Fruit fly (Drosophila melanogaster) whole organism, prepupa: ENCODE measurements around the gene Lkr.

ENCODE experiments used
- Blimp-1 ChIP-seq: fragments of 200-800 bp; sonication (Bioruptor generic); optimal IDR thresholded peaks from 3 replicates; lab custom pipeline; 2017; ENCODE audit warnings: missing biosample characterization, missing genetic modification characterization, mild to moderate bottlenecking, moderate library complexity, missing genetic modification reagents
- CG10631 ChIP-seq: fragments of 200-800 bp; sonication (Bioruptor generic); optimal IDR thresholded peaks from 2 replicates; lab custom pipeline; 2016; ENCODE audit warnings: missing biosample characterization, missing genetic modification characterization
- CG10669 ChIP-seq: fragments of 200-800 bp; sonication (Bioruptor generic); optimal IDR thresholded peaks from 3 replicates; lab custom pipeline; 2018; ENCODE audit warnings: missing biosample characterization, mild to moderate bottlenecking, missing genetic modification characterization, moderate library complexity
- CG11294 ChIP-seq: fragments of 200-800 bp; sonication (Bioruptor generic); IDR thresholded peaks from 2 replicates; pipeline ENCODE4 v1.3.6; 2022; ENCODE audit warnings: missing biosample characterization, missing genetic modification characterization
- CG11762 ChIP-seq: fragments of 200-800 bp; sonication (Bioruptor generic); optimal IDR thresholded peaks from 3 replicates; lab custom pipeline; 2016; ENCODE audit warnings: missing biosample characterization, missing genetic modification characterization; ENCODE audit not compliant: insufficient read depth
- CG11902 ChIP-seq: fragments of 200-800 bp; sonication (Bioruptor generic); optimal IDR thresholded peaks from 3 replicates; lab custom pipeline; 2016; ENCODE audit warnings: missing biosample characterization, missing genetic modification characterization
- CG15336 ChIP-seq: fragments of 200-800 bp; sonication (Bioruptor generic); IDR thresholded peaks from 2 replicates; pipeline ENCODE4 v1.3.6; 2022; ENCODE audit warnings: missing biosample characterization, missing genetic modification characterization
- CG1621 ChIP-seq: fragments of 200-800 bp; sonication (Bioruptor generic); optimal IDR thresholded peaks from 3 replicates; lab custom pipeline; 2018; ENCODE audit warnings: missing biosample characterization, mild to moderate bottlenecking, missing genetic modification characterization
- CG16779 ChIP-seq: fragments of 200-800 bp; sonication (Bioruptor generic); optimal IDR thresholded peaks from 3 replicates; lab custom pipeline; 2017; ENCODE audit warnings: missing biosample characterization, mild to moderate bottlenecking, missing genetic modification characterization
- CG3032 ChIP-seq: fragments of 200-800 bp; optimal IDR thresholded peaks from 2 replicates; lab custom pipeline; 2019; ENCODE audit warnings: missing biosample characterization, mild to moderate bottlenecking, missing genetic modification characterization, moderate library complexity
- CG31627 ChIP-seq: fragments of 200-800 bp; sonication (Bioruptor generic); optimal IDR thresholded peaks from 3 replicates; lab custom pipeline; 2016; ENCODE audit warnings: missing biosample characterization, missing genetic modification characterization
- CG32006 ChIP-seq: fragments of 200-800 bp; sonication (Bioruptor generic); optimal IDR thresholded peaks from 3 replicates; lab custom pipeline; 2017; ENCODE audit warnings: missing biosample characterization, mild to moderate bottlenecking, missing genetic modification characterization
- CG34406 ChIP-seq: fragments of 200-800 bp; sonication (Bioruptor generic); optimal IDR thresholded peaks from 3 replicates; lab custom pipeline; 2016; ENCODE audit warnings: missing biosample characterization, missing genetic modification characterization
- CG4318 ChIP-seq: fragments of 200-800 bp; sonication (Bioruptor generic); optimal IDR thresholded peaks from 3 replicates; lab custom pipeline; 2017; ENCODE audit warnings: missing biosample characterization, mild to moderate bottlenecking, missing genetic modification characterization
- CG6163 ChIP-seq: fragments of 200-800 bp; sonication (Bioruptor generic); IDR thresholded peaks from 3 replicates; pipeline ENCODE4 v1.3.6; 2022; ENCODE audit warnings: missing biosample characterization, missing genetic modification characterization
- CG6276 ChIP-seq: fragments of 200-800 bp; sonication (Bioruptor generic); optimal IDR thresholded peaks from 2 replicates; lab custom pipeline; 2017; ENCODE audit warnings: missing biosample characterization, mild to moderate bottlenecking, missing genetic modification characterization
- CG6792 ChIP-seq: fragments of 200-800 bp; sonication (Bioruptor generic); optimal IDR thresholded peaks from 3 replicates; lab custom pipeline; 2016; ENCODE audit warnings: missing biosample characterization, missing genetic modification characterization
- CG6808 ChIP-seq: fragments of 200-800 bp; sonication (Bioruptor generic); optimal IDR thresholded peaks from 3 replicates; lab custom pipeline; 2017; ENCODE audit warnings: missing biosample characterization, missing genetic modification characterization, mild to moderate bottlenecking, moderate library complexity, missing genetic modification reagents
- CG8119 ChIP-seq: fragments of 200-800 bp; sonication (Bioruptor generic); IDR thresholded peaks from 3 replicates; pipeline ENCODE4 v1.3.6; 2022; ENCODE audit warnings: missing biosample characterization, missing genetic modification characterization
- CG8319 ChIP-seq: fragments of 200-800 bp; sonication (Bioruptor generic); optimal IDR thresholded peaks from 3 replicates; lab custom pipeline; 2016; ENCODE audit warnings: missing biosample characterization, missing genetic modification characterization
- CG8632 ChIP-seq: fragments of 200-800 bp; sonication (Bioruptor generic); optimal IDR thresholded peaks from 3 replicates; lab custom pipeline; 2016; ENCODE audit warnings: missing biosample characterization, missing genetic modification characterization
- Eip75B ChIP-seq: fragments of 200-800 bp; sonication (Bioruptor generic); optimal IDR thresholded peaks from 3 replicates; lab custom pipeline; 2016; ENCODE audit warnings: missing biosample characterization, missing genetic modification characterization
- Eip78C ChIP-seq: fragments of 200-800 bp; sonication (Bioruptor generic); peaks from one replicate; lab custom pipeline; 2016; ENCODE audit warnings: missing biosample characterization, missing genetic modification characterization
- Eip93F ChIP-seq: fragments of 200-800 bp; sonication (Bioruptor generic); optimal IDR thresholded peaks from 2 replicates; lab custom pipeline; 2016; ENCODE audit warnings: missing biosample characterization, mild to moderate bottlenecking, missing genetic modification characterization
- Ets21C ChIP-seq: fragments of 200-800 bp; sonication (Bioruptor generic); optimal IDR thresholded peaks from 3 replicates; lab custom pipeline; 2016; ENCODE audit warnings: missing biosample characterization, missing genetic modification characterization
- Ets96B ChIP-seq: fragments of 200-800 bp; optimal IDR thresholded peaks from 2 replicates; lab custom pipeline; 2019; ENCODE audit warnings: missing biosample characterization, mild to moderate bottlenecking, missing genetic modification characterization, moderate library complexity
- Hr38 ChIP-seq: sonication (Bioruptor generic); optimal IDR thresholded peaks from 2 replicates; lab custom pipeline; 2016; ENCODE audit warnings: missing biosample characterization, missing genetic modification characterization
- Hr39 ChIP-seq: fragments of 200-800 bp; sonication (Bioruptor generic); optimal IDR thresholded peaks from 2 replicates; lab custom pipeline; 2016; ENCODE audit warnings: missing biosample characterization, missing genetic modification characterization
- Lpt ChIP-seq: fragments of 200-800 bp; sonication (Bioruptor generic); optimal IDR thresholded peaks from 3 replicates; lab custom pipeline; 2016; ENCODE audit warnings: missing biosample characterization, missing genetic modification characterization
- Met ChIP-seq: fragments of 200-800 bp; sonication (Bioruptor generic); optimal IDR thresholded peaks from 3 replicates; lab custom pipeline; 2016; ENCODE audit warnings: missing biosample characterization, missing genetic modification characterization
- OdsH ChIP-seq: fragments of 200-800 bp; sonication (Bioruptor generic); optimal IDR thresholded peaks from 3 replicates; lab custom pipeline; 2016; ENCODE audit warnings: missing biosample characterization, missing genetic modification characterization
- Smox ChIP-seq: fragments of 200-800 bp; sonication (Bioruptor generic); optimal IDR thresholded peaks from 3 replicates; lab custom pipeline; 2016; ENCODE audit warnings: missing biosample characterization, missing genetic modification characterization
- Sox102F ChIP-seq: fragments of 200-800 bp; sonication (Bioruptor generic); optimal IDR thresholded peaks from 2 replicates; lab custom pipeline; 2016; ENCODE audit warnings: missing biosample characterization, mild to moderate bottlenecking, missing genetic modification characterization
- Sox14 ChIP-seq: fragments of 200-800 bp; sonication (Bioruptor generic); optimal IDR thresholded peaks from 3 replicates; lab custom pipeline; 2016; ENCODE audit warnings: missing biosample characterization, missing genetic modification characterization
- achi ChIP-seq: fragments of 200-800 bp; sonication (Bioruptor generic); optimal IDR thresholded peaks from 3 replicates; lab custom pipeline; 2016; ENCODE audit warnings: missing biosample characterization, missing genetic modification characterization
- acj6 ChIP-seq: fragments of 200-800 bp; sonication (Bioruptor generic); optimal IDR thresholded peaks from 3 replicates; lab custom pipeline; 2016; ENCODE audit warnings: missing biosample characterization, missing genetic modification characterization
- cyc ChIP-seq: fragments of 200-800 bp; sonication (Bioruptor generic); optimal IDR thresholded peaks from 3 replicates; lab custom pipeline; 2016; ENCODE audit warnings: missing biosample characterization, missing genetic modification characterization
- dac ChIP-seq: fragments of 200-800 bp; sonication (Bioruptor generic); optimal IDR thresholded peaks from 2 replicates; lab custom pipeline; 2017; ENCODE audit warnings: missing biosample characterization, mild to moderate bottlenecking, missing genetic modification characterization
- dsx ChIP-seq: fragments of 200-800 bp; optimal IDR thresholded peaks from 3 replicates; lab custom pipeline; 2019; ENCODE audit warnings: missing biosample characterization, mild to moderate bottlenecking, missing genetic modification characterization, moderate library complexity; ENCODE audit not compliant: poor library complexity, severe bottlenecking
- eg ChIP-seq: fragments of 200-800 bp; sonication (Bioruptor generic); IDR thresholded peaks from 3 replicates; pipeline ENCODE4 v1.3.6; 2022; ENCODE audit warnings: missing biosample characterization, missing genetic modification characterization
- esn ChIP-seq: fragments of 200-800 bp; sonication (Bioruptor generic); optimal IDR thresholded peaks from 2 replicates; lab custom pipeline; 2016; ENCODE audit warnings: missing biosample characterization, mild to moderate bottlenecking, missing genetic modification characterization, moderate library complexity
- fd59A ChIP-seq: fragments of 200-800 bp; sonication (Bioruptor generic); optimal IDR thresholded peaks from 2 replicates; lab custom pipeline; 2017; ENCODE audit warnings: missing biosample characterization, mild to moderate bottlenecking, missing genetic modification characterization, missing genetic modification reagents
- fd85E ChIP-seq: fragments of 200-800 bp; sonication (Bioruptor generic); optimal IDR thresholded peaks from 3 replicates; lab custom pipeline; 2016; ENCODE audit warnings: missing biosample characterization, missing genetic modification characterization
- fkh ChIP-seq: fragments of 200-800 bp; sonication (Bioruptor generic); optimal IDR thresholded peaks from 3 replicates; lab custom pipeline; 2017; ENCODE audit warnings: missing biosample characterization, mild to moderate bottlenecking, missing genetic modification characterization, moderate library complexity
- lz ChIP-seq: fragments of 200-800 bp; sonication (Bioruptor generic); optimal IDR thresholded peaks from 3 replicates; lab custom pipeline; 2016; ENCODE audit warnings: missing biosample characterization, missing genetic modification characterization
- pdm3 ChIP-seq: fragments of 200-800 bp; sonication (Bioruptor generic); optimal IDR thresholded peaks from 3 replicates; lab custom pipeline; 2016; ENCODE audit warnings: missing biosample characterization, missing genetic modification characterization
- salr ChIP-seq, 2 experiments: fragments of 200-800 bp; sonication (Bioruptor generic); optimal IDR thresholded peaks; 3 replicates each; lab custom pipeline; 2016 to 2018; ENCODE audit warnings: missing biosample characterization in 2 of 2, missing genetic modification characterization in 2 of 2, mild to moderate bottlenecking in 1 of 2
- spab ChIP-seq: fragments of 200-800 bp; sonication (Bioruptor generic); optimal IDR thresholded peaks from 2 replicates; lab custom pipeline; 2017; ENCODE audit warnings: missing biosample characterization, mild to moderate bottlenecking, missing genetic modification characterization, missing genetic modification reagents
- svp ChIP-seq: fragments of 200-800 bp; sonication (Bioruptor generic); peaks from one replicate; lab custom pipeline; 2016; ENCODE audit warnings: missing biosample characterization, missing genetic modification characterization

The Lkr gene

dm6 chr3L:5522904-5523428 lies 6.2 kb downstream of the Lkr start:
- TF ChIP-seq Eip75B = no peak
- no peak for TF ChIP-seq achi (GFP tag; lab: Kevin White, UChicago)
- TF ChIP-seq Blimp-1 (GFP tag; lab: Kevin White, UChicago) = no peak
- no peak for TF ChIP-seq dac (GFP tag; lab: Kevin White, UChicago)
- no peak for TF ChIP-seq Hr38
- TF ChIP-seq CG8319 = no peak
- TF ChIP-seq Ets21C (GFP tag; lab: Kevin White, UChicago) = no peak
- TF ChIP-seq CG10669 (GFP tag; lab: Kevin White, UChicago) = no peak
- no peak for TF ChIP-seq Met (GFP tag; lab: Kevin White, UChicago)
- TF ChIP-seq eg (GFP tag; lab: Robert Waterston, UW) = no peak
- TF ChIP-seq, all 60 proteins: peak for 0

- TF ChIP-seq CG8119 (no peak; the same call in 2 of the 3 replicates), fkh (GFP tag; lab: Kevin White, UChicago) (no peak), Eip78C (peak; percentile 91), fd85E (peak; percentile 80), Met (GFP tag; lab: Kevin White, UChicago) (peak; percentile 84), CG6792 (peak; percentile 68), CG11762 (GFP tag; lab: Kevin White, UChicago) (peak; percentile 69), achi (GFP tag; lab: Kevin White, UChicago) (peak; percentile 70), CG3032 (tag; lab: Kevin White, UChicago) (no peak), dac (GFP tag; lab: Kevin White, UChicago) (peak; percentile 57), CG8632 (GFP tag; lab: Kevin White, UChicago) (peak; percentile 57), spab (GFP tag; lab: Kevin White, UChicago) (no peak), CG6808 (GFP tag; lab: Kevin White, UChicago) (peak; percentile 24), CG1621 (tag; lab: Kevin White, UChicago) (no peak), OdsH (GFP tag; lab: Kevin White, UChicago) (peak; percentile 77), CG15336 (no peak; the same call in 1 of the 2 replicates), CG8319 (peak; percentile 63), CG31627 (GFP tag; lab: Kevin White, UChicago) (peak; percentile 80), pdm3 (peak; percentile 66), acj6 (GFP tag; lab: Kevin White, UChicago) (peak; percentile 80), cyc (GFP tag; lab: Kevin White, UChicago) (peak; percentile 85), CG34406 (GFP tag; lab: Kevin White, UChicago) (peak; percentile 72), Eip93F (GFP tag; lab: Kevin White, UChicago) (no peak), esn (peak; percentile 82), dsx (no peak), svp (GFP tag; lab: Kevin White, UChicago) (peak; percentile 80), CG6276 (GFP tag; lab: Kevin White, UChicago) (no peak), salr (GFP tag; optimal IDR thresholded peaks at IDR 0.05; lab: Kevin White, UChicago) (peak in 1 of 2 experiments; percentile 67), CG32006 (GFP tag; lab: Kevin White, UChicago) (peak; percentile 17), Ets96B (tag; lab: Kevin White, UChicago) (no peak), CG4318 (GFP tag; lab: Kevin White, UChicago) (no peak), CG11294 (peak; percentile 23; the same call in 1 of the 2 replicates), eg (GFP tag; lab: Robert Waterston, UW) (peak; percentile 81), Sox14 (peak; percentile 49), Smox (peak; percentile 72), CG6163 (peak; percentile 86), Hr39 (GFP tag; lab: Kevin White, UChicago) (peak; percentile 79), lz (GFP tag; lab: Kevin White, UChicago) (peak; percentile 82), Lpt (GFP tag; lab: Kevin White, UChicago) (no peak), CG16779 (no peak), fd59A (GFP tag; lab: Kevin White, UChicago) (peak; percentile 32), Ets21C (GFP tag; lab: Kevin White, UChicago) (peak; percentile 60), Sox102F (peak; percentile 79), Eip75B (peak; percentile 65), CG11902 (GFP tag; lab: Kevin White, UChicago) (peak; percentile 30), CG10631 (GFP tag; lab: Kevin White, UChicago) (peak; percentile 59)
Measured at dm6 chr3L:5511959-5512358, 17.2 kb downstream of the Lkr start.
